Fruit fly (Drosophila melanogaster) whole organism, embryonic: Measurements from ENCODE around the gene MAPk-Ak2.
A peak's percentile ranks its signal among the peaks of the same experiment; 100 is the strongest.

Source experiments
- Atf-2 ChIP-seq: fragments of 200-800 bp; sonication (Bioruptor generic); optimal IDR thresholded peaks from 2 replicates; lab custom pipeline; 2016; ENCODE audit warnings: missing biosample characterization, missing genetic modification characterization
- CG12299 ChIP-seq: fragments of 200-800 bp; sonication (Bioruptor generic); optimal IDR thresholded peaks from 2 replicates; lab custom pipeline; 2018; ENCODE audit warnings: missing biosample characterization, mild to moderate bottlenecking, missing genetic modification characterization
- CG12744 ChIP-seq: fragments of 200-800 bp; sonication (Bioruptor generic); optimal IDR thresholded peaks from 2 replicates; lab custom pipeline; 2016; ENCODE audit warnings: missing biosample characterization, missing genetic modification characterization
- CG13287 ChIP-seq: fragments of 200-800 bp; sonication (Bioruptor generic); IDR thresholded peaks from 2 replicates; pipeline ENCODE4 v1.3.6; 2022; ENCODE audit warnings: missing biosample characterization, missing genetic modification characterization; ENCODE audit not compliant: partially characterized antibody
- CG14441 ChIP-seq: fragments of 200-800 bp; sonication (Bioruptor generic); IDR thresholded peaks from 2 replicates; pipeline ENCODE4 v1.3.6; 2022; ENCODE audit warnings: missing biosample characterization, missing genetic modification characterization
- CG14667 ChIP-seq: fragments of 200-800 bp; sonication (Bioruptor generic); IDR thresholded peaks from 2 replicates; pipeline ENCODE4 v1.3.6; 2022; ENCODE audit warnings: missing biosample characterization, missing genetic modification characterization
- CG15514 ChIP-seq: fragments of 200-800 bp; sonication (Bioruptor generic); optimal IDR thresholded peaks from 3 replicates; lab custom pipeline; 2017; ENCODE audit warnings: missing biosample characterization, missing genetic modification characterization, mild to moderate bottlenecking, moderate library complexity, missing genetic modification reagents
- CG17612 ChIP-seq: fragments of 200-800 bp; sonication (Bioruptor generic); IDR thresholded peaks from 2 replicates; pipeline ENCODE4 v1.3.6; 2022; ENCODE audit warnings: missing biosample characterization, missing genetic modification characterization
- CG17829 ChIP-seq: fragments of 200-800 bp; optimal IDR thresholded peaks from 2 replicates; lab custom pipeline; 2019; ENCODE audit warnings: missing biosample characterization, mild to moderate bottlenecking, missing genetic modification characterization, moderate library complexity
- CG18619 ChIP-seq: fragments of 200-800 bp; sonication (Bioruptor generic); optimal IDR thresholded peaks from 3 replicates; lab custom pipeline; 2017; ENCODE audit warnings: missing biosample characterization, mild to moderate bottlenecking, missing genetic modification characterization
- CG31224 ChIP-seq: fragments of 200-800 bp; sonication (Bioruptor generic); IDR thresholded peaks from 2 replicates; pipeline ENCODE4 v1.3.6; 2022; ENCODE audit warnings: missing biosample characterization, missing genetic modification characterization
- CG32532 ChIP-seq: fragments of 200-800 bp; sonication (Bioruptor generic); IDR thresholded peaks from 2 replicates; pipeline ENCODE4 v1.3.6; 2022; ENCODE audit warnings: missing biosample characterization, missing genetic modification characterization
- CG3407 ChIP-seq: fragments of 200-800 bp; sonication (Bioruptor generic); optimal IDR thresholded peaks from 2 replicates; lab custom pipeline; 2018; ENCODE audit warnings: missing biosample characterization, mild to moderate bottlenecking, missing genetic modification characterization
- CG42726 ChIP-seq: fragments of 200-800 bp; sonication (Bioruptor generic); IDR thresholded peaks from 2 replicates; pipeline ENCODE4 v1.3.6; 2022; ENCODE audit warnings: missing biosample characterization, missing genetic modification characterization; ENCODE audit not compliant: partially characterized antibody
- CG4820 ChIP-seq: fragments of 200-800 bp; sonication (Bioruptor generic); optimal IDR thresholded peaks from 3 replicates; lab custom pipeline; 2016; ENCODE audit warnings: missing biosample characterization, missing genetic modification characterization
- CG4854 ChIP-seq: fragments of 200-800 bp; sonication (Bioruptor generic); optimal IDR thresholded peaks from 2 replicates; lab custom pipeline; 2016; ENCODE audit warnings: missing biosample characterization, missing genetic modification characterization, inconsistent platforms
- CG7271 ChIP-seq: fragments of 200-800 bp; sonication (Bioruptor generic); optimal IDR thresholded peaks from 2 replicates; lab custom pipeline; 2018; ENCODE audit warnings: missing biosample characterization, mild to moderate bottlenecking, missing genetic modification characterization, moderate library complexity
- CG7357 ChIP-seq: fragments of 200-800 bp; sonication (Bioruptor generic); IDR thresholded peaks from 3 replicates; pipeline ENCODE4 v1.3.6; 2022; ENCODE audit warnings: missing biosample characterization, missing genetic modification characterization
- CG7963 ChIP-seq: fragments of 200-800 bp; sonication (Bioruptor generic); IDR thresholded peaks from 3 replicates; pipeline ENCODE4 v1.3.6; 2022; ENCODE audit warnings: missing biosample characterization, missing genetic modification characterization; ENCODE audit not compliant: partially characterized antibody
- CG7987 ChIP-seq: fragments of 200-800 bp; sonication (Bioruptor generic); optimal IDR thresholded peaks from 2 replicates; lab custom pipeline; 2018; ENCODE audit warnings: missing biosample characterization, mild to moderate bottlenecking, missing genetic modification characterization, moderate library complexity
- CG9215 ChIP-seq: fragments of 200-800 bp; sonication (Bioruptor generic); IDR thresholded peaks from 2 replicates; pipeline ENCODE4 v1.3.6; 2022; ENCODE audit warnings: missing biosample characterization, missing genetic modification characterization
- Dll ChIP-seq: fragments of 200-800 bp; sonication (Bioruptor generic); IDR thresholded peaks from 4 replicates; pipeline ENCODE4 v1.3.6; 2022; ENCODE audit warnings: missing biosample characterization, missing genetic modification characterization; ENCODE audit not compliant: partially characterized antibody
- Fer1 ChIP-seq: fragments of 200-800 bp; sonication (Bioruptor generic); optimal IDR thresholded peaks from 2 replicates; lab custom pipeline; 2017; ENCODE audit warnings: missing biosample characterization, mild to moderate bottlenecking, missing genetic modification characterization
- Fer2 ChIP-seq: fragments of 200-800 bp; sonication (Bioruptor generic); optimal IDR thresholded peaks from 2 replicates; lab custom pipeline; 2018; ENCODE audit warnings: missing biosample characterization, mild to moderate bottlenecking, missing genetic modification characterization, moderate library complexity
- Gsc ChIP-seq: fragments of 200-800 bp; sonication (Bioruptor generic); IDR thresholded peaks from 2 replicates; pipeline ENCODE4 v1.3.6; 2022; ENCODE audit warnings: missing biosample characterization, missing genetic modification characterization
- HLH54F ChIP-seq: fragments of 200-800 bp; sonication (Bioruptor generic); optimal IDR thresholded peaks from 3 replicates; lab custom pipeline; 2016; ENCODE audit warnings: missing biosample characterization, missing genetic modification characterization
- Med ChIP-seq: fragments of 200-800 bp; sonication (Bioruptor generic); peaks from one replicate; lab custom pipeline; 2016; ENCODE audit warnings: missing biosample characterization, missing genetic modification characterization, mild to moderate bottlenecking, inconsistent platforms, moderate library complexity
- NC2α ChIP-seq: fragments of 200-800 bp; sonication (Bioruptor generic); optimal IDR thresholded peaks from 2 replicates; lab custom pipeline; 2016; ENCODE audit warnings: missing biosample characterization, missing genetic modification characterization
- PHDP ChIP-seq: fragments of 200-800 bp; sonication (Bioruptor generic); optimal IDR thresholded peaks from 3 replicates; lab custom pipeline; 2018; ENCODE audit warnings: missing biosample characterization, mild to moderate bottlenecking, missing genetic modification characterization, moderate library complexity
- Scr ChIP-seq: fragments of 200-800 bp; sonication (Bioruptor generic); IDR thresholded peaks from 2 replicates; pipeline ENCODE4 v1.3.6; 2022; ENCODE audit warnings: missing biosample characterization, missing genetic modification characterization; ENCODE audit not compliant: partially characterized antibody
- Sox100B ChIP-seq: fragments of 200-800 bp; sonication (Bioruptor generic); optimal IDR thresholded peaks from 3 replicates; lab custom pipeline; 2018; ENCODE audit warnings: missing biosample characterization, mild to moderate bottlenecking, missing genetic modification characterization
- Xbp1 ChIP-seq: fragments of 200-800 bp; sonication (Bioruptor generic); optimal IDR thresholded peaks from 3 replicates; lab custom pipeline; 2016; ENCODE audit warnings: missing biosample characterization, mild to moderate bottlenecking, missing genetic modification characterization
- dimm ChIP-seq: fragments of 200-800 bp; sonication (Bioruptor generic); IDR thresholded peaks from 2 replicates; pipeline ENCODE4 v1.3.6; 2022; ENCODE audit warnings: missing biosample characterization, missing genetic modification characterization
- gcm ChIP-seq: fragments of 200-800 bp; sonication (Bioruptor generic); optimal IDR thresholded peaks from 2 replicates; lab custom pipeline; 2019; ENCODE audit warnings: missing biosample characterization, mild to moderate bottlenecking, missing genetic modification characterization, moderate library complexity
- hkb ChIP-seq, 2 experiments: fragments of 200-800 bp in 1 of 2; fragments of >200 bp in 1 of 2; sonication (Bioruptor generic) in 1 of 2; IDR thresholded peaks in 1 of 2; optimal IDR thresholded peaks in 1 of 2; 2 replicates each; pipeline versions ENCODE4 v1.3.6 to Lab custom; 2017 to 2022; ENCODE audit warnings: missing biosample characterization in 1 of 2, missing genetic modification characterization in 1 of 2
- hth ChIP-seq: fragments of >200 bp; optimal IDR thresholded peaks from 2 replicates; lab custom pipeline; 2017; ENCODE audit warnings: inconsistent platforms
- otp ChIP-seq: fragments of 200-800 bp; sonication (Bioruptor generic); IDR thresholded peaks from 3 replicates; pipeline ENCODE4, ENCODE4 v1.3.6; 2022; ENCODE audit warnings: missing biosample characterization, missing genetic modification characterization
- p53 ChIP-seq: fragments of 200-800 bp; sonication (Bioruptor generic); optimal IDR thresholded peaks from 2 replicates; lab custom pipeline; 2016; ENCODE audit warnings: missing biosample characterization, missing genetic modification characterization
- pho ChIP-seq: fragments of 200-800 bp; sonication (Bioruptor generic); optimal IDR thresholded peaks from 2 replicates; lab custom pipeline; 2016; ENCODE audit warnings: missing biosample characterization, missing genetic modification characterization
- phol ChIP-seq: fragments of 200-800 bp; sonication (Bioruptor generic); optimal IDR thresholded peaks from 3 replicates; lab custom pipeline; 2018; ENCODE audit warnings: missing biosample characterization, mild to moderate bottlenecking, missing genetic modification characterization, moderate library complexity
- sim ChIP-seq: fragments of 200-800 bp; sonication (Bioruptor generic); IDR thresholded peaks from 2 replicates; pipeline ENCODE4 v1.3.6; 2022; ENCODE audit warnings: missing biosample characterization, missing genetic modification characterization
- slbo ChIP-seq: fragments of 200-800 bp; sonication (Bioruptor generic); IDR thresholded peaks from 2 replicates; pipeline ENCODE4 v1.3.6; 2022; ENCODE audit warnings: missing biosample characterization, missing genetic modification characterization
- slou ChIP-seq: fragments of 200-800 bp; sonication (Bioruptor generic); optimal IDR thresholded peaks from 3 replicates; lab custom pipeline; 2016; ENCODE audit warnings: missing biosample characterization, missing genetic modification characterization
- sr ChIP-seq: fragments of 200-800 bp; sonication (Bioruptor generic); IDR thresholded peaks from 3 replicates; pipeline ENCODE4 v1.3.6; 2022; ENCODE audit warnings: missing biosample characterization, missing genetic modification characterization
- tgo ChIP-seq: fragments of 200-800 bp; sonication (Bioruptor generic); IDR thresholded peaks from 3 replicates; pipeline ENCODE4 v1.3.6; 2022; ENCODE audit warnings: missing biosample characterization, missing genetic modification characterization
- tio ChIP-seq: fragments of 200-800 bp; sonication (Bioruptor generic); optimal IDR thresholded peaks from 2 replicates; lab custom pipeline; 2017; ENCODE audit warnings: missing biosample characterization, missing genetic modification characterization, inconsistent platforms
- trem ChIP-seq: fragments of 200-800 bp; optimal IDR thresholded peaks from 3 replicates; lab custom pipeline; 2019; ENCODE audit warnings: missing biosample characterization, mild to moderate bottlenecking, missing genetic modification characterization, moderate library complexity
- yki ChIP-seq: fragments of >200 bp; optimal IDR thresholded peaks from 3 replicates; lab custom pipeline; 2018

MAPk-Ak2 gene

dm6 chrX:5754837-5755828, 8.9 kb downstream of the MAPk-Ak2 start, which contains the start of the genes lin-52 and CG15771 (continued):
- TF ChIP-seq Gsc (GFP tag; lab: Robert Waterston, UW) (peak; percentile 91), Scr (GFP tag; lab: Robert Waterston, UW) (peak; percentile 71), CG7987 (peak; percentile 79), CG13287 (GFP tag; lab: Robert Waterston, UW) (peak; percentile 67), CG42726 (0 out of 2 replicates have a peak, but pooled peaks have one; percentile 37), Med (peak; percentile 91), hth (lab: Kevin White, UChicago) (no peak), CG7963 (GFP tag; lab: Robert Waterston, UW) (peak; percentile 7; the same call in 1 of the 3 replicates), hkb (optimal IDR thresholded peaks at IDR 0.05; lab: Kevin White, UChicago) (no peak), hkb (GFP tag; IDR thresholded peaks at IDR 0.05; lab: Robert Waterston, UW) (peak; percentile 94), CG3407 (GFP tag; lab: Kevin White, UChicago) (peak; percentile 89), CG7271 (tag; lab: Kevin White, UChicago) (no peak), yki (lab: Kevin White, UChicago) (no peak), sim (GFP tag; lab: Robert Waterston, UW) (peak; percentile 92), sr (GFP tag; lab: Robert Waterston, UW) (peak; percentile 81), CG15514 (GFP tag; lab: Kevin White, UChicago) (peak; percentile 89), otp (peak; percentile 87), CG32532 (GFP tag; lab: Robert Waterston, UW) (peak; percentile 97), CG4820 (peak; percentile 86), slbo (peak; percentile 96), Xbp1 (GFP tag; lab: Kevin White, UChicago) (peak; percentile 94), gcm (GFP tag; lab: Kevin White, UChicago) (peak; percentile 95), tio (GFP tag; lab: Kevin White, UChicago) (peak; percentile 93), Fer1 (GFP tag; lab: Kevin White, UChicago) (peak; percentile 98), Atf-2 (GFP tag; lab: Kevin White, UChicago) (peak; percentile 57), Dll (GFP tag; lab: Robert Waterston, UW) (peak; percentile 57; the same call in 2 of the 4 replicates), NC2α (GFP tag; lab: Kevin White, UChicago) (no peak), CG31224 (GFP tag; lab: Robert Waterston, UW) (peak; percentile 90), slou (GFP tag; lab: Kevin White, UChicago) (peak; percentile 83), CG4854 (peak; percentile 70), PHDP (tag; lab: Kevin White, UChicago) (peak; percentile 95), tgo (GFP tag; lab: Robert Waterston, UW) (peak; percentile 96), dimm (GFP tag; lab: Robert Waterston, UW) (peak; percentile 84; the same call in 1 of the 2 replicates), CG14667 (GFP tag; lab: Robert Waterston, UW) (peak; percentile 93), CG9215 (peak; percentile 96), CG17612 (GFP tag; lab: Robert Waterston, UW) (peak; percentile 76), HLH54F (GFP tag; lab: Kevin White, UChicago) (peak; percentile 83), CG14441 (GFP tag; lab: Robert Waterston, UW) (peak; percentile 94), Sox100B (GFP tag; lab: Kevin White, UChicago) (peak; percentile 96), CG18619 (GFP tag; lab: Kevin White, UChicago) (peak; percentile 97), Fer2 (peak; percentile 90), CG12299 (tag; lab: Kevin White, UChicago) (peak; percentile 96), CG17829 (tag; lab: Kevin White, UChicago) (peak; percentile 96), phol (tag; lab: Kevin White, UChicago) (peak; percentile 91), trem (tag; lab: Kevin White, UChicago) (peak; percentile 82), CG12744 (GFP tag; lab: Kevin White, UChicago) (peak; percentile 38), p53 (GFP tag; lab: Kevin White, UChicago) (peak; percentile 18), pho (GFP tag; lab: Kevin White, UChicago) (peak; percentile 50), CG7357 (GFP tag; lab: Robert Waterston, UW) (peak; percentile 91)
